Worm (Caenorhabditis elegans): ENCODE results near the gene srlf-1.

ce11 chrII:7822454-7822853 lies 32.1 kb downstream of the srlf-1 start, which contains the start of gene irld-47:
- no peak for TF ChIP-seq let-526 (GFP tag; IDR thresholded peaks at IDR 0.05)
- TF ChIP-seq nfya-2 (GFP tag; IDR thresholded peaks at IDR 0.05): no peak
- no peak for TF ChIP-seq lin-26 (GFP tag; IDR thresholded peaks at IDR 0.05)
- no peak for TF ChIP-seq F49E8.2 (tag; optimal IDR thresholded peaks at IDR 0.05; ENCODE audit: insufficient read depth)
- TF ChIP-seq akir-1 (GFP tag; optimal IDR thresholded peaks at IDR 0.05): no peak
- no peak for TF ChIP-seq mxl-1 (tag; optimal IDR thresholded peaks at IDR 0.05)
- no peak for TF ChIP-seq rpc-1 (optimal IDR thresholded peaks at IDR 0.05)
- TF ChIP-seq rpc-1 (tag; optimal IDR thresholded peaks at IDR 0.05): no peak
- no peak for TF ChIP-seq ceh-100 (GFP tag; IDR thresholded peaks at IDR 0.05)
- no peak for TF ChIP-seq nhr-80 (tag; optimal IDR thresholded peaks at IDR 0.05)
